Fruit fly (Drosophila melanogaster): ENCODE measurements around the gene ema.

DNA sequence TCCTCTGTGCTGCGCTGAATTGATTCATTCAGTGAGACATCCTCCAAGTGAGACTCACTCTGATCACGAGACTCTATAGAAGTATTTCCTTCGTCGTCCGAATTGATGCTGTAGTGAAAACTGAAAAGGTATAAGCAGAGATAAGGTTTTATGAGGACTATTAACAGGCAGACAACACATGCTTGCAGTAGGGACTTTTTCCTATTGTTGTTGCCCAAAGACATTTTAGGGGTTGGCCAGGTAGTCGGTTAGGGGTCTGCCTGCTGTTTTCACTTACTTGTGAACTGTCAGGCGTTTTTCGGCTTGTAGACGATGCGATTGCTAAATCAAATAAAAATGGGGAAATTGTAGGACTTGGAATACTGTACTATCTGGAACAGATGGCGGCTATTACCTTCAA is 27.1 kb upstream of the ema start:
- no peak for TF ChIP-seq Mnt (GFP tag; optimal IDR thresholded peaks at IDR 0.05)
- no peak for TF ChIP-seq CG7045 (GFP tag; optimal IDR thresholded peaks at IDR 0.05)
- TF ChIP-seq kay (GFP tag; ENCODE audit: borderline replicate concordance), result no peak
- TF ChIP-seq cic (GFP tag; optimal IDR thresholded peaks at IDR 0.05), result no peak
- no peak for TF ChIP-seq CG33017 (tag; optimal IDR thresholded peaks at IDR 0.05)
- TF ChIP-seq ovo (GFP tag; optimal IDR thresholded peaks at IDR 0.05), result no peak
- no peak for TF ChIP-seq cnc (optimal IDR thresholded peaks at IDR 0.05)
- TF ChIP-seq pad (GFP tag; optimal IDR thresholded peaks at IDR 0.05), result no peak
- TF ChIP-seq Crg-1 (GFP tag; optimal IDR thresholded peaks at IDR 0.05), result no peak
- no peak for TF ChIP-seq bab1 (GFP tag; optimal IDR thresholded peaks at IDR 0.05)

Data from whole organism, adult.